Fruit fly (Drosophila melanogaster) whole organism, embryonic: ENCODE measurements around the gene CG8301.

Source experiments
- Atf3 ChIP-seq: fragments of 200-800 bp; sonication (Bioruptor generic); optimal IDR thresholded peaks from 3 replicates; lab custom pipeline; 2016; ENCODE audit warnings: missing biosample characterization, missing genetic modification characterization
- BtbVII ChIP-seq: fragments of 200-800 bp; sonication (Bioruptor generic); optimal IDR thresholded peaks from 3 replicates; lab custom pipeline; 2017; ENCODE audit warnings: missing biosample characterization, mild to moderate bottlenecking, missing genetic modification characterization
- CG10959 ChIP-seq: fragments of 200-800 bp; sonication (Bioruptor generic); IDR thresholded peaks from 2 replicates; pipeline ENCODE4 v1.3.6; 2022; ENCODE audit warnings: missing biosample characterization, missing genetic modification characterization
- CG13296 ChIP-seq: fragments of 200-800 bp; sonication (Bioruptor generic); optimal IDR thresholded peaks from 3 replicates; lab custom pipeline; 2018; ENCODE audit warnings: missing biosample characterization, mild to moderate bottlenecking, missing genetic modification characterization
- CG17385 ChIP-seq: fragments of 200-800 bp; sonication (Bioruptor generic); optimal IDR thresholded peaks from 3 replicates; lab custom pipeline; 2018; ENCODE audit warnings: missing biosample characterization, mild to moderate bottlenecking, missing genetic modification characterization
- CG17568 ChIP-seq: fragments of 200-800 bp; sonication (Bioruptor generic); optimal IDR thresholded peaks from 2 replicates; lab custom pipeline; 2018; ENCODE audit warnings: missing biosample characterization, mild to moderate bottlenecking, missing genetic modification characterization, moderate library complexity
- CG17612 ChIP-seq: fragments of 200-800 bp; sonication (Bioruptor generic); IDR thresholded peaks from 2 replicates; pipeline ENCODE4 v1.3.6; 2022; ENCODE audit warnings: missing biosample characterization, missing genetic modification characterization
- CG2199 ChIP-seq: fragments of 200-800 bp; sonication (Bioruptor generic); IDR thresholded peaks from 3 replicates; pipeline ENCODE4 v1.3.6; 2022; ENCODE audit warnings: missing biosample characterization, missing genetic modification characterization
- CG31224 ChIP-seq: fragments of 200-800 bp; sonication (Bioruptor generic); IDR thresholded peaks from 2 replicates; pipeline ENCODE4 v1.3.6; 2022; ENCODE audit warnings: missing biosample characterization, missing genetic modification characterization
- CG4360 ChIP-seq: fragments of 200-800 bp; sonication (Bioruptor generic); IDR thresholded peaks from 2 replicates; pipeline ENCODE4 v1.3.6; 2022; ENCODE audit warnings: missing biosample characterization, missing genetic modification characterization
- CG4404 ChIP-seq: fragments of 200-800 bp; sonication (Bioruptor generic); IDR thresholded peaks from 2 replicates; pipeline ENCODE4 v1.3.6; 2022; ENCODE audit warnings: missing biosample characterization, missing genetic modification characterization
- CG6175 ChIP-seq: fragments of 200-800 bp; sonication (Bioruptor generic); IDR thresholded peaks from 3 replicates; pipeline ENCODE4 v1.3.6; 2022; ENCODE audit warnings: missing biosample characterization, missing genetic modification characterization
- Dbx ChIP-seq: fragments of 200-800 bp; sonication (Bioruptor generic); IDR thresholded peaks from 3 replicates; pipeline ENCODE4 v1.3.6; 2022; ENCODE audit warnings: missing biosample characterization, missing genetic modification characterization
- Dfd ChIP-seq, 2 experiments: fragments of >200 bp; optimal IDR thresholded peaks; 2 replicates each; lab custom pipeline; 2017; ENCODE audit warnings: missing biosample characterization in 2 of 2, missing genetic modification characterization in 2 of 2
- Drgx ChIP-seq: fragments of 200-800 bp; sonication (Bioruptor generic); IDR thresholded peaks from 2 replicates; pipeline ENCODE4 v1.3.6; 2022; ENCODE audit warnings: missing biosample characterization, missing genetic modification characterization
- Ets65A ChIP-seq: fragments of 200-800 bp; sonication (Bioruptor generic); peaks from one replicate; lab custom pipeline; 2016; ENCODE audit warnings: missing biosample characterization, missing genetic modification characterization
- HLH4C ChIP-seq: fragments of 200-800 bp; sonication (Bioruptor generic); IDR thresholded peaks from 3 replicates; pipeline ENCODE4 v1.3.6; 2022; ENCODE audit warnings: missing biosample characterization, missing genetic modification characterization; ENCODE audit not compliant: partially characterized antibody
- Hey ChIP-seq: fragments of 200-800 bp; sonication (Bioruptor generic); optimal IDR thresholded peaks from 3 replicates; lab custom pipeline; 2018; ENCODE audit warnings: missing biosample characterization, mild to moderate bottlenecking, missing genetic modification characterization
- HmgD ChIP-seq: fragments of 200-800 bp; sonication (Bioruptor generic); optimal IDR thresholded peaks from 3 replicates; lab custom pipeline; 2016; ENCODE audit warnings: missing biosample characterization, missing genetic modification characterization
- Hr78 ChIP-seq, 2 experiments: fragments of 200-800 bp in 1 of 2; fragments of >200 bp in 1 of 2; sonication (Bioruptor generic) in 1 of 2; optimal IDR thresholded peaks; 2 replicates each; lab custom pipeline; 2017 to 2019; ENCODE audit warnings: missing biosample characterization in 2 of 2, missing genetic modification characterization in 2 of 2, mild to moderate bottlenecking in 1 of 2, moderate library complexity in 1 of 2
- NC2α ChIP-seq: fragments of 200-800 bp; sonication (Bioruptor generic); optimal IDR thresholded peaks from 2 replicates; lab custom pipeline; 2016; ENCODE audit warnings: missing biosample characterization, missing genetic modification characterization
- Nf-YB ChIP-seq: fragments of 200-800 bp; sonication (Bioruptor generic); optimal IDR thresholded peaks from 3 replicates; lab custom pipeline; 2019; ENCODE audit warnings: missing biosample characterization, mild to moderate bottlenecking, missing genetic modification characterization, moderate library complexity
- Oaz ChIP-seq: fragments of 200-800 bp; sonication (Bioruptor generic); IDR thresholded peaks from 2 replicates; pipeline ENCODE4 v1.3.6; 2022; ENCODE audit warnings: missing biosample characterization, missing genetic modification characterization
- Trl ChIP-seq, 3 experiments: fragments of >200 bp in 2 of 3; fragments of 200-800 bp in 1 of 3; sonication (Bioruptor generic) in 1 of 3; optimal IDR thresholded peaks; 2 replicates in 1 of 3; 3 replicates in 2 of 3; lab custom pipeline; 2016 to 2017; ENCODE audit warnings: missing biosample characterization in 1 of 3, missing genetic modification characterization in 1 of 3
- ase ChIP-seq: fragments of 200-800 bp; sonication (Bioruptor generic); IDR thresholded peaks from 3 replicates; pipeline ENCODE4 v1.3.6; 2022; ENCODE audit warnings: missing biosample characterization, missing genetic modification characterization
- chinmo ChIP-seq: fragments of 200-800 bp; sonication (Bioruptor generic); IDR thresholded peaks from 4 replicates; pipeline ENCODE4 v1.3.6; 2022; ENCODE audit warnings: missing biosample characterization, missing genetic modification characterization; ENCODE audit not compliant: partially characterized antibody
- corto ChIP-seq: fragments of 200-800 bp; sonication (Bioruptor generic); optimal IDR thresholded peaks from 2 replicates; lab custom pipeline; 2016; ENCODE audit warnings: missing biosample characterization, mild to moderate bottlenecking, missing genetic modification characterization, moderate library complexity
- ftz-f1 ChIP-seq: fragments of 200-800 bp; sonication (Bioruptor generic); optimal IDR thresholded peaks from 2 replicates; lab custom pipeline; 2016; ENCODE audit warnings: missing biosample characterization, missing genetic modification characterization
- gro ChIP-seq: fragments of 200-800 bp; sonication (Bioruptor generic); optimal IDR thresholded peaks from 2 replicates; lab custom pipeline; 2016; ENCODE audit warnings: missing biosample characterization, missing genetic modification characterization
- hkb ChIP-seq, 2 experiments: fragments of 200-800 bp in 1 of 2; fragments of >200 bp in 1 of 2; sonication (Bioruptor generic) in 1 of 2; IDR thresholded peaks in 1 of 2; optimal IDR thresholded peaks in 1 of 2; 2 replicates each; pipeline versions ENCODE4 v1.3.6 to Lab custom; 2017 to 2022; ENCODE audit warnings: missing biosample characterization in 1 of 2, missing genetic modification characterization in 1 of 2
- klu ChIP-seq: fragments of 200-800 bp; sonication (Bioruptor generic); IDR thresholded peaks from 2 replicates; pipeline ENCODE4 v1.3.6; 2022; ENCODE audit warnings: missing biosample characterization, missing genetic modification characterization
- nom ChIP-seq: fragments of 200-800 bp; sonication (Bioruptor generic); optimal IDR thresholded peaks from 2 replicates; lab custom pipeline; 2017; ENCODE audit warnings: missing biosample characterization, missing genetic modification characterization, mild to moderate bottlenecking, moderate library complexity, missing genetic modification reagents
- sens-2 ChIP-seq: fragments of 200-800 bp; sonication (Bioruptor generic); IDR thresholded peaks from 2 replicates; pipeline ENCODE4 v1.3.6; 2022; ENCODE audit warnings: missing biosample characterization, missing genetic modification characterization
- sqz ChIP-seq: fragments of 200-800 bp; sonication (Bioruptor generic); optimal IDR thresholded peaks from 3 replicates; lab custom pipeline; 2018; ENCODE audit warnings: missing biosample characterization, mild to moderate bottlenecking, missing genetic modification characterization
- sr ChIP-seq: fragments of 200-800 bp; sonication (Bioruptor generic); IDR thresholded peaks from 3 replicates; pipeline ENCODE4 v1.3.6; 2022; ENCODE audit warnings: missing biosample characterization, missing genetic modification characterization
- tll ChIP-seq, 2 experiments: fragments of 200-800 bp in 1 of 2; fragments of >200 bp in 1 of 2; sonication (Bioruptor generic) in 1 of 2; optimal IDR thresholded peaks; 2 replicates each; lab custom pipeline; 2017 to 2019; ENCODE audit warnings: missing biosample characterization in 2 of 2, missing genetic modification characterization in 2 of 2, mild to moderate bottlenecking in 1 of 2, moderate library complexity in 1 of 2
- tup ChIP-seq: fragments of 200-800 bp; sonication (Bioruptor generic); optimal IDR thresholded peaks from 2 replicates; lab custom pipeline; 2016; ENCODE audit warnings: missing biosample characterization, mild to moderate bottlenecking, missing genetic modification characterization, moderate library complexity
- yki ChIP-seq: fragments of >200 bp; optimal IDR thresholded peaks from 3 replicates; lab custom pipeline; 2018

Gene CG8301

DNA sequence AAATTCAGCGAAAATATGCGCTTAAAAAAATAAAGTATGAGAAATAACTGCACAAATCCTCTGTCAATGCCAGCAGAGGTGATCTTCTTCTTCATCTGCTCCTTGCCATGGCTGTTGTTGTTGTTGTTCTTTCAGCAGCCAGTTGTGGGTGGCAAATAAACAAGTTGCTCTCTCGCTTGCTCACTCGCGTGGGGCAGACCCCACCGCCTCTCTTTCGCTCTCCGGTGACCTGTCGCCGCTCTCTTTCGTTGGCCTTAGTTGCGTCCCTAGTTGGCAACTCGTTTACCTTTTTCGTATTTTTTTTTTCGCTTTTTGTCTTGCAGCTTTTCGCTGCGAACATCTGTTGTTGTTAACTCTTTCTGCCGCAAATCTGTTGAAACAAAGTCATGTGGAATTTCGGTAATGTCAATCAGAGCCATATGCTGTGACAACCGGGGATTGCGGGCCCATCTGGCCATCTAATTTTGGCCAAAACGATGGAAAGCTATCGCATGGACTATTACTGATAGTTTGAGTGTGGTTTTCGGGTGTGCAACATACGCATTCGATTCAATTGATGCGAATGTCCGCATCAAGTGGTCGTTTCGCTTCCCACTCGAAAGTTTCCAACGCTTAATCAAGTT, 46.4 kb upstream of the CG8301 start:
- no peak for TF ChIP-seq BtbVII
- TF ChIP-seq hkb (optimal IDR thresholded peaks at IDR 0.05; lab: Kevin White, UChicago) = no peak
- TF ChIP-seq hkb (GFP tag; IDR thresholded peaks at IDR 0.05; lab: Robert Waterston, UW) = 0 out of 2 replicates have a peak, but pooled peaks have one; percentile 10
- no peak for TF ChIP-seq NC2α
- no peak for TF ChIP-seq Oaz (GFP tag; lab: Robert Waterston, UW)
- 0 out of 2 replicates have a peak, but pooled peaks have one; percentile 5 for TF ChIP-seq CG10959 (GFP tag; lab: Robert Waterston, UW)
- 0 out of 2 replicates have a peak, but pooled peaks have one; percentile 9 for TF ChIP-seq Drgx (GFP tag; lab: Robert Waterston, UW)
- TF ChIP-seq CG17568 = no peak
- TF ChIP-seq ase (GFP tag; lab: Robert Waterston, UW) = no peak
- peak; percentile 91; the same call in 2 of the 4 replicates for TF ChIP-seq chinmo
- TF ChIP-seq Nf-YB (GFP tag; lab: Kevin White, UChicago) = no peak
- TF ChIP-seq tll (GFP tag; optimal IDR thresholded peaks at IDR 0.05; lab: Kevin White, UChicago) = no peak
- peak; percentile 52 for TF ChIP-seq ftz-f1 (GFP tag; lab: Kevin White, UChicago)
- TF ChIP-seq Dfd (GFP tag; optimal IDR thresholded peaks at IDR 0.05; lab: Kevin White, UChicago) = no peak
- TF ChIP-seq yki (lab: Kevin White, UChicago) = peak; percentile 57
- peak; percentile 78 to 91 for TF ChIP-seq Trl (optimal IDR thresholded peaks at IDR 0.05; lab: Kevin White, UChicago)
- TF ChIP-seq Trl (GFP tag; optimal IDR thresholded peaks at IDR 0.05; lab: Kevin White, UChicago) = no peak
- peak; percentile 81 for TF ChIP-seq sr (GFP tag; lab: Robert Waterston, UW)
- peak; percentile 55 for TF ChIP-seq Ets65A (GFP tag; lab: Kevin White, UChicago)
- TF ChIP-seq Atf3 (GFP tag; lab: Kevin White, UChicago) = no peak
- TF ChIP-seq nom = peak; percentile 27
- TF ChIP-seq sens-2 (GFP tag; lab: Robert Waterston, UW) = no peak
- no peak for TF ChIP-seq gro (GFP tag; lab: Kevin White, UChicago)
- no peak for TF ChIP-seq CG2199 (GFP tag; lab: Robert Waterston, UW)
- TF ChIP-seq tup (GFP tag; lab: Kevin White, UChicago) = no peak
- peak; percentile 11 for TF ChIP-seq sqz
- TF ChIP-seq HLH4C (GFP tag; lab: Robert Waterston, UW) = no peak
- TF ChIP-seq CG17612 (GFP tag; lab: Robert Waterston, UW) = no peak
- peak; percentile 47 for TF ChIP-seq CG17385 (GFP tag; lab: Kevin White, UChicago)
- peak; percentile 69 for TF ChIP-seq CG4360 (GFP tag; lab: Robert Waterston, UW)
- TF ChIP-seq CG6175 (GFP tag; lab: Robert Waterston, UW) = peak; percentile 74; the same call in 2 of the 3 replicates
- no peak for TF ChIP-seq Hey (tag; lab: Kevin White, UChicago)
- no peak for TF ChIP-seq CG13296 (GFP tag; lab: Kevin White, UChicago)
- peak; percentile 9 for TF ChIP-seq corto (GFP tag; lab: Kevin White, UChicago)
- no peak for TF ChIP-seq CG4404
- no peak for TF ChIP-seq CG31224
- no peak; the same call in 1 of the 2 replicates for TF ChIP-seq klu (GFP tag; lab: Robert Waterston, UW)
- no peak for TF ChIP-seq HmgD (GFP tag; lab: Kevin White, UChicago)
- TF ChIP-seq Dbx (GFP tag; lab: Robert Waterston, UW) = no peak; the same call in 2 of the 3 replicates
- TF ChIP-seq Hr78 (GFP tag; optimal IDR thresholded peaks at IDR 0.05; lab: Kevin White, UChicago) = peak in 1 of 2 experiments; percentile 61
